Worm (Caenorhabditis elegans): ENCODE measurements around the gene bus-2.

DNA sequence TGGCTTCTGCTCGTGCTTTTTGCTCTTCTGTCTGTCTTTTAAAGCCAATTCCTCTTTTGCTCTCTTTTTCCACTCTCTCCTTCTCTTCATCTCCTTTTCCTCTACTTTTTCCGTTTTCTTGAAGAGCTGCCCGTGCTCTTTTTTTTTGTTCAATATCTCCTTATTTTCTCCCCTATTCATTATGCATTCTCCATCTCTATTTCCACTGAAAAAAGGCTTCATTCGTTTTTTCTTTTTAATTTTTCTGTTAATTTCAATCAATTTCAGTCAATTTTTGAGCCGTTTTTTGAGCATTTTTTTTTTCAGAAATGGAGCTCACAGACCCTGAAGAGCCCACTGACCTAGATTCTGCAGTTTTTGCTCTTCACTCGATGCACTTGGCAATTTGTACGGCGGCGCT is 27.3 kb upstream of the bus-2 start, which contains the start of gene Y41D4B.1:
- TF ChIP-seq nhr-76 (tag; optimal IDR thresholded peaks at IDR 0.05) (no peak), nhr-42 (GFP tag; IDR thresholded peaks at IDR 0.05) (no peak), ZK546.5 (tag; optimal IDR thresholded peaks at IDR 0.05) (no peak), lin-39 (tag; optimal IDR thresholded peaks at IDR 0.05) (no peak), hlh-30 (tag; optimal IDR thresholded peaks at IDR 0.05; ENCODE audit: insufficient read depth) (no peak), ces-1 (GFP tag; optimal IDR thresholded peaks at IDR 0.05) (no peak), ceh-82 (tag; optimal IDR thresholded peaks at IDR 0.05) (no peak), pqm-1 (tag; optimal IDR thresholded peaks at IDR 0.05) (no peak), pha-4 (GFP tag; IDR thresholded peaks at IDR 0.05) (no peak), pha-4 (tag; optimal IDR thresholded peaks at IDR 0.05) (no peak)
